Fruit fly (Drosophila melanogaster) S2 (cell line): ENCODE data around the gene CG5388.

ENCODE experiments used
- CG8478 ChIP-seq: fragments of >200 bp; optimal IDR thresholded peaks from 2 replicates; lab custom pipeline; 2018
- CTCF ChIP-seq, 2 experiments: fragments of >200 bp; optimal IDR thresholded peaks; 2 replicates each; lab custom pipeline; 2018

DNA sequence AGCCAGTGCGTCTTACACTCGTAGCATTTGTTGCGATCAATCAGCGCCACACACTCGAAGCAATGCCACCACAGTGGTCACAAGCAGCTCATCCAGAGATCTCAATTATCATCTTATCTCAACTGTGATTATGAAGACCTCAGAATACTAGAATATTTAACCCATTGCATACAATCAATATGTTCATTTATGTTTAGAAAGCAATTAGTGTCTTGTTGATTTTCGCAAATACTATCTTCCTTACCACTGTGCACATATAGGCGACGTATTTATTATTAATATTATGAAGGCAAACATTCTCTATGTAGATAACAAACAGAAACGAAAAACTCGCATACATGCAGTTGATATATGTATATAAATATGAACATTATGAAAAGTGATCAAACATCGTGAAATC is 18.7 kb upstream of the CG5388 start:
- TF ChIP-seq CTCF (optimal IDR thresholded peaks at IDR 0.05; lab: Kevin White, UChicago) (no peak), CG8478 (lab: Kevin White, UChicago) (no peak)
